Worm (Caenorhabditis elegans) whole organism, young adult: ENCODE data around the gene ZK177.1.

Experiments
- B0019.2 ChIP-seq: fragments of 200-800 bp; sonication (Bioruptor generic); conservative IDR thresholded peaks from 2 replicates; pipeline ENCODE4 v1.3.6; 2022; ENCODE audit warnings: missing genetic modification reagents, missing genetic modification characterization, missing compliant biosample characterization
- B0336.3 ChIP-seq: fragments of 200-800 bp; sonication (Bioruptor generic); IDR thresholded peaks from 2 replicates; pipeline ENCODE4 v1.3.6; 2022; ENCODE audit warnings: missing genetic modification characterization, missing compliant biosample characterization
- C17E4.6 ChIP-seq: fragments of 200-800 bp; sonication (Bioruptor generic); IDR thresholded peaks from 2 replicates; pipeline ENCODE4 v1.3.6; 2022; ENCODE audit warnings: missing genetic modification reagents, missing genetic modification characterization, missing compliant biosample characterization
- F23B12.7 ChIP-seq: sonication (generic microtip); optimal IDR thresholded peaks from 2 replicates; lab custom pipeline; 2017; ENCODE audit warnings: missing genetic modification characterization, mild to moderate bottlenecking, missing compliant biosample characterization, antibody characterized with exemption, moderate library complexity; ENCODE audit not compliant: insufficient read depth
- F39B2.1 ChIP-seq: fragments of 200-800 bp; sonication (Bioruptor generic); IDR thresholded peaks from 2 replicates; pipeline ENCODE4 v1.3.6; 2022; ENCODE audit warnings: missing genetic modification reagents, missing genetic modification characterization, missing compliant biosample characterization
- F57C9.4 ChIP-seq: sonication (generic microtip); optimal IDR thresholded peaks from 2 replicates; lab custom pipeline; 2017; ENCODE audit warnings: mild to moderate bottlenecking, missing genetic modification characterization, missing compliant biosample characterization
- K12H6.12 ChIP-seq: fragments of 200-800 bp; sonication (Bioruptor generic); optimal IDR thresholded peaks from 2 replicates; lab custom pipeline; 2018; ENCODE audit warnings: mild to moderate bottlenecking, missing genetic modification characterization, missing compliant biosample characterization
- T07F8.4 ChIP-seq: sonication (generic microtip); optimal IDR thresholded peaks from 2 replicates; lab custom pipeline; 2016; ENCODE audit warnings: mild to moderate bottlenecking, missing genetic modification characterization, moderate library complexity, missing compliant biosample characterization
- Y53F4B.3 ChIP-seq: fragments of 200-800 bp; sonication (Bioruptor generic); IDR thresholded peaks from 2 replicates; pipeline ENCODE4 v1.3.6; 2022; ENCODE audit warnings: missing genetic modification reagents, missing genetic modification characterization, missing compliant biosample characterization
- ama-1 ChIP-seq, 3 experiments: fragments of 150-350 bp in 1 of 3; sonication (generic microtip) in 2 of 3; optimal IDR thresholded peaks; 2 replicates each; lab custom pipeline; 2014 to 2018; ENCODE audit warnings: missing biosample characterization in 2 of 3, missing genetic modification characterization in 2 of 3, missing genetic modification reagents in 2 of 3
- aptf-3 ChIP-seq: fragments of 200-800 bp; sonication (Bioruptor generic); IDR thresholded peaks from 2 replicates; pipeline ENCODE4 v1.3.6; 2022; ENCODE audit warnings: missing genetic modification characterization, missing compliant biosample characterization
- atf-7 ChIP-seq: sonication (generic microtip); optimal IDR thresholded peaks from 2 replicates; lab custom pipeline; 2017; ENCODE audit warnings: mild to moderate bottlenecking, missing genetic modification characterization, missing compliant biosample characterization
- bed-1 ChIP-seq: fragments of 200-800 bp; sonication (Bioruptor generic); IDR thresholded peaks from 2 replicates; pipeline ENCODE4 v1.3.6; 2022; ENCODE audit warnings: missing genetic modification reagents, missing genetic modification characterization, missing compliant biosample characterization
- bed-2 ChIP-seq: fragments of 200-800 bp; sonication (Bioruptor generic); IDR thresholded peaks from 2 replicates; pipeline ENCODE4 v1.3.6; 2022; ENCODE audit warnings: missing genetic modification reagents, missing genetic modification characterization, missing compliant biosample characterization
- ccch-3 ChIP-seq: fragments of 200-800 bp; sonication (Bioruptor generic); optimal IDR thresholded peaks from 2 replicates; lab custom pipeline; 2018; ENCODE audit warnings: mild to moderate bottlenecking, missing genetic modification characterization, missing compliant biosample characterization
- cebp-2 ChIP-seq: fragments of 200-800 bp; sonication (Bioruptor generic); IDR thresholded peaks from 2 replicates; pipeline ENCODE4 v1.3.6; 2022; ENCODE audit warnings: missing genetic modification characterization, missing compliant biosample characterization
- ceh-100 ChIP-seq: fragments of 200-800 bp; sonication (Bioruptor generic); IDR thresholded peaks from 2 replicates; pipeline ENCODE4 v1.3.6; 2022; ENCODE audit warnings: missing genetic modification reagents, missing genetic modification characterization, missing compliant biosample characterization
- ceh-58 ChIP-seq: fragments of 200-800 bp; sonication (Bioruptor generic); IDR thresholded peaks from 2 replicates; pipeline ENCODE4 v1.3.6; 2022; ENCODE audit warnings: missing genetic modification characterization, missing compliant biosample characterization
- ceh-91 ChIP-seq: fragments of 200-800 bp; sonication (Bioruptor generic); IDR thresholded peaks from 2 replicates; pipeline ENCODE4 v1.3.6; 2022; ENCODE audit warnings: missing genetic modification reagents, missing genetic modification characterization, missing compliant biosample characterization
- chd-7 ChIP-seq: sonication (generic microtip); optimal IDR thresholded peaks from 2 replicates; lab custom pipeline; 2016; ENCODE audit warnings: mild to moderate bottlenecking, missing genetic modification characterization, moderate library complexity, missing compliant biosample characterization
- die-1 ChIP-seq: sonication (generic microtip); optimal IDR thresholded peaks from 2 replicates; lab custom pipeline; 2016; ENCODE audit warnings: missing genotype, mild to moderate bottlenecking, missing genetic modification characterization, missing compliant biosample characterization
- dpff-1 ChIP-seq: sonication (generic microtip); optimal IDR thresholded peaks from 2 replicates; lab custom pipeline; 2017; ENCODE audit warnings: mild to moderate bottlenecking, missing genetic modification characterization, missing compliant biosample characterization
- dpl-1 ChIP-seq: fragments of 150-350 bp; optimal IDR thresholded peaks from 2 replicates; lab custom pipeline; 2014; ENCODE audit warnings: missing biosample characterization, missing genetic modification reagents, missing genetic modification characterization
- efl-1 ChIP-seq: fragments of 150-350 bp; optimal IDR thresholded peaks from 2 replicates; lab custom pipeline; 2014; ENCODE audit warnings: missing biosample characterization, missing genetic modification reagents, missing genetic modification characterization
- ekl-4 ChIP-seq: fragments of 200-800 bp; sonication (Bioruptor generic); IDR thresholded peaks from 2 replicates; pipeline ENCODE4 v1.3.6; 2022; ENCODE audit warnings: missing genetic modification reagents, missing genetic modification characterization, missing compliant biosample characterization
- hlh-12 ChIP-seq: sonication (generic microtip); optimal IDR thresholded peaks from 2 replicates; lab custom pipeline; 2016; ENCODE audit warnings: missing genetic modification characterization, missing compliant biosample characterization
- hmg-1.2 ChIP-seq: fragments of 200-800 bp; sonication (Bioruptor generic); IDR thresholded peaks from 2 replicates; pipeline ENCODE4 v1.3.6; 2022; ENCODE audit warnings: missing genetic modification reagents, missing genetic modification characterization, missing compliant biosample characterization
- hmg-20 ChIP-seq: fragments of 200-800 bp; sonication (Bioruptor generic); IDR thresholded peaks from 2 replicates; pipeline ENCODE4 v1.3.6; 2022; ENCODE audit warnings: missing genetic modification reagents, missing genetic modification characterization, missing compliant biosample characterization
- let-526 ChIP-seq: fragments of 200-800 bp; sonication (Bioruptor generic); IDR thresholded peaks from 2 replicates; pipeline ENCODE4 v1.3.6; 2022; ENCODE audit warnings: missing genetic modification reagents, missing genetic modification characterization, missing compliant biosample characterization
- lsl-1 ChIP-seq: fragments of 200-800 bp; sonication (Bioruptor generic); optimal IDR thresholded peaks from 2 replicates; lab custom pipeline; 2018; ENCODE audit warnings: mild to moderate bottlenecking, missing genetic modification characterization, moderate library complexity, missing compliant biosample characterization
- lsy-27 ChIP-seq: sonication (generic microtip); optimal IDR thresholded peaks from 2 replicates; lab custom pipeline; 2017; ENCODE audit warnings: missing genetic modification characterization, mild to moderate bottlenecking, missing compliant biosample characterization, antibody characterized with exemption, missing genotype, borderline replicate concordance; ENCODE audit not compliant: insufficient read depth
- madf-8 ChIP-seq: fragments of 200-800 bp; sonication (Bioruptor generic); conservative IDR thresholded peaks from 2 replicates; pipeline ENCODE4 v1.3.6; 2022; ENCODE audit warnings: missing genetic modification reagents, missing genetic modification characterization, missing compliant biosample characterization
- mel-28 ChIP-seq: sonication (generic microtip); optimal IDR thresholded peaks from 2 replicates; lab custom pipeline; 2016; ENCODE audit warnings: borderline replicate concordance, mild to moderate bottlenecking, missing genetic modification characterization, missing compliant biosample characterization
- nfyb-1 ChIP-seq: fragments of 200-800 bp; sonication (Bioruptor generic); IDR thresholded peaks from 2 replicates; pipeline ENCODE4 v1.3.6; 2022; ENCODE audit warnings: missing genetic modification reagents, missing genetic modification characterization, missing compliant biosample characterization
- nhr-27 ChIP-seq: fragments of 200-800 bp; sonication (Bioruptor generic); optimal IDR thresholded peaks from 2 replicates; lab custom pipeline; 2018; ENCODE audit warnings: mild to moderate bottlenecking, missing genetic modification characterization, moderate library complexity, missing compliant biosample characterization
- nhr-80 ChIP-seq: sonication (generic microtip); optimal IDR thresholded peaks from 2 replicates; lab custom pipeline; 2016; ENCODE audit warnings: missing genetic modification characterization, missing compliant biosample characterization
- nhr-90 ChIP-seq: sonication (generic microtip); optimal IDR thresholded peaks from 2 replicates; lab custom pipeline; 2016; ENCODE audit warnings: missing genotype, mild to moderate bottlenecking, missing genetic modification characterization, missing compliant biosample characterization
- pbrm-1 ChIP-seq: fragments of 200-800 bp; sonication (Bioruptor generic); IDR thresholded peaks from 2 replicates; pipeline ENCODE4 v1.3.6; 2022; ENCODE audit warnings: missing genetic modification reagents, missing genetic modification characterization, missing compliant biosample characterization
- sdz-38 ChIP-seq: sonication (generic microtip); optimal IDR thresholded peaks from 2 replicates; lab custom pipeline; 2016; ENCODE audit warnings: missing genotype, missing genetic modification characterization, missing compliant biosample characterization
- snpc-1.1 ChIP-seq: sonication (generic microtip); optimal IDR thresholded peaks from 2 replicates; lab custom pipeline; 2017; ENCODE audit warnings: missing genetic modification characterization, mild to moderate bottlenecking, missing compliant biosample characterization, antibody characterized with exemption, moderate library complexity, missing genotype, missing genetic modification reagents; ENCODE audit not compliant: insufficient read depth
- tbp1 ChIP-seq: fragments of 200-800 bp; sonication (Bioruptor generic); optimal IDR thresholded peaks from 2 replicates; lab custom pipeline; 2018; ENCODE audit warnings: mild to moderate bottlenecking, missing genetic modification characterization, missing compliant biosample characterization
- tbx-9 ChIP-seq: sonication (generic microtip); optimal IDR thresholded peaks from 2 replicates; lab custom pipeline; 2016; ENCODE audit warnings: borderline replicate concordance, missing genetic modification characterization, inconsistent platforms, missing compliant biosample characterization
- xnd-1 ChIP-seq: sonication (generic microtip); optimal IDR thresholded peaks from 2 replicates; lab custom pipeline; 2016; ENCODE audit warnings: missing genotype, missing genetic modification reagents, missing genetic modification characterization, missing compliant biosample characterization
- zim-3 ChIP-seq: sonication (generic microtip); optimal IDR thresholded peaks from 2 replicates; lab custom pipeline; 2017; ENCODE audit warnings: mild to moderate bottlenecking, missing genetic modification characterization, moderate library complexity, missing compliant biosample characterization
- ztf-3 ChIP-seq: fragments of 200-800 bp; sonication (Bioruptor generic); optimal IDR thresholded peaks from 2 replicates; lab custom pipeline; 2018; ENCODE audit warnings: mild to moderate bottlenecking, missing genetic modification characterization, missing compliant biosample characterization

The ZK177.1 gene

DNA sequence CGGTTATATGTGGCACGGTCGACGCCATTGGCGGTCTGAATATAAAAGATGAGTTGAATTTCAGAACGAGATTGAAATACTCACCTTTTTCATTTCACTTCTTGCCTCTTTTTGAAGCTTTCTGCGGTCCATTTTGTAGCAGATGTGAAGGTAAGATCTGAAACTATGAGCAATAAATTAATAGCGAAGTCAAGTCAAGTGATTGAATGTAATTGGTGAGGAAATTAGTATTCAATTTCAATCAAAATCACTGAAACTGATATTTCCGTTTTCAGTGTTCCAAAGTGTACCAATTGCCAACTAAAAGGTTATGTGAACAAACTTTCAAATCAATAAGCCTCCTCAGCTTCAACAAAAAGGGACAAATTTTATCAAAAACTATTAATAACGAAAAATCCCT, 13.7 kb downstream of the ZK177.1 start, which contains the start of gene C17C3.24:
C17C3.24 (minus strand) TSS at position 101 of the 400 bp plus-strand sequence.
- TF ChIP-seq K12H6.12 (tag; lab: Kevin White, UChicago), result no peak
- TF ChIP-seq nhr-80 (tag; lab: Kevin White, UChicago), result no peak
- TF ChIP-seq, all 124 proteins: peak for 0

DNA sequence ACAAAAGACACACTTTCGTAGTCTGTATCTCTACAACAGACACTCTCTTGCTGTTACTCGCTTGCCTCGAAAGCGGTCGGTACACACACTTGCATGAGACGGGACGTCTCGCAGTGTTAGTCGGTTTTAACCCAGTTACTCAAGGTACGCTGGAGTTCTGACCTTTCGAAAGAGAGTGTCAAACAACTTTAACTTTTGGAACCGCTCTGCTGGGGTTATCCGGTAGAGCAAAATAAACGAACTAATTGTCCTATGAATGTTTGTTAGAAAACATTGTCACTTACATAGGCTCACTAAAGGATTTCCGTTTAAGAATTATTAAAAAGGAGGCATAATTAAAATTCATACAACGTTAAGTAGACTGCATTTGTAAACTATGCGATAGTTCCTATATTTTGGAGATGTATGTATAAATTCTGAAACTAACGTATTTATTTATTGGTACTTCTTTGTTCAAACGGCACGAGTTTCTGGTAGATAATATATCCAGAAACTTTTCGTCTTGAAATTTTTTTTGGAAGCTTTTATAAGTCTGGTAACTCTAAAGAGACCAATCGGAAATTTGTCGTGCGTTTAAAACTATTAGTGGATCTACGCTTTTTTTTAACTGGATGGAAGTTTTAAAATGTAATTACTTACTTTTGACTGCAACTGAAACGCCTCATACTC, 15.7 kb downstream of the ZK177.1 start:
- TF ChIP-seq madf-8 (GFP tag; lab: Robert Waterston, UW) (peak; percentile 49), cebp-2 (GFP tag; lab: Robert Waterston, UW) (peak; percentile 83; the same call in 1 of the 2 replicates), ztf-3 (peak; percentile 97), B0336.3 (GFP tag; lab: Robert Waterston, UW) (peak; percentile 98), T07F8.4 (tag; lab: Kevin White, UChicago) (peak; percentile 82), hmg-1.2 (GFP tag; lab: Robert Waterston, UW) (peak; percentile 90), mel-28 (tag; lab: Kevin White, UChicago) (peak; percentile 91), xnd-1 (tag; lab: Kevin White, UChicago) (peak; percentile 15), bed-2 (peak; percentile 87), nfyb-1 (peak; percentile 98), ekl-4 (GFP tag; lab: Robert Waterston, UW) (peak; percentile 96), die-1 (peak; percentile 64), ama-1 (optimal IDR thresholded peaks at IDR 0.05; lab: Kevin White, UChicago) (peak; percentile 100), ama-1 (GFP tag; optimal IDR thresholded peaks at IDR 0.05; lab: Kevin White, UChicago) (peak; percentile 85 to 93), ccch-3 (peak; percentile 81), nhr-27 (tag; lab: Kevin White, UChicago) (peak; percentile 89), atf-7 (tag; lab: Kevin White, UChicago) (peak; percentile 98), chd-7 (tag; lab: Kevin White, UChicago) (peak; percentile 97), tbp1 (peak; percentile 83), snpc-1.1 (tag; lab: Kevin White, UChicago) (peak; percentile 95), dpl-1 (GFP tag; lab: Kevin White, UChicago) (peak; percentile 53), lsy-27 (tag; lab: Kevin White, UChicago) (no peak), lsl-1 (GFP tag; lab: Kevin White, UChicago) (peak; percentile 55), hlh-12 (peak; percentile 39), aptf-3 (GFP tag; lab: Robert Waterston, UW) (peak; percentile 83; the same call in 1 of the 2 replicates), efl-1 (peak; percentile 47), dpff-1 (tag; lab: Kevin White, UChicago) (peak; percentile 97), ceh-91 (GFP tag; lab: Robert Waterston, UW) (peak; percentile 48; the same call in 1 of the 2 replicates), zim-3 (tag; lab: Kevin White, UChicago) (peak; percentile 91), nhr-90 (peak; percentile 69), ceh-100 (peak; percentile 84), hmg-20 (GFP tag; lab: Robert Waterston, UW) (peak; percentile 93), F39B2.1 (GFP tag; lab: Robert Waterston, UW) (peak; percentile 8; the same call in 1 of the 2 replicates), Y53F4B.3 (GFP tag; lab: Robert Waterston, UW) (no peak), tbx-9 (tag; lab: Kevin White, UChicago) (no peak), B0019.2 (GFP tag; lab: Robert Waterston, UW) (no peak), C17E4.6 (peak; percentile 85), sdz-38 (peak; percentile 44), F57C9.4 (tag; lab: Kevin White, UChicago) (peak; percentile 95), let-526 (GFP tag; lab: Robert Waterston, UW) (peak; percentile 94), ceh-58 (GFP tag; lab: Robert Waterston, UW) (0 out of 2 replicates have a peak, but pooled peaks have one; percentile 12), pbrm-1 (GFP tag; lab: Robert Waterston, UW) (peak; percentile 99), F23B12.7 (tag; lab: Kevin White, UChicago) (peak; percentile 93), bed-1 (0 out of 2 replicates have a peak, but pooled peaks have one; percentile 47)
